Worm (Caenorhabditis elegans): ENCODE measurements around the gene dhs-16.
A peak's percentile ranks its signal among the peaks of the same experiment; 100 is the strongest.

The dhs-16 gene

ce11 chrV:6033512-6033911, 50.0 kb downstream of the dhs-16 start (continued):
- TF ChIP-seq hlh-4 (tag; optimal IDR thresholded peaks at IDR 0.05) = no peak
- no peak for TF ChIP-seq elt-2 (tag; optimal IDR thresholded peaks at IDR 0.05)
- TF ChIP-seq nhr-237 (tag; optimal IDR thresholded peaks at IDR 0.05) = no peak
- TF ChIP-seq ceh-8 (GFP tag; optimal IDR thresholded peaks at IDR 0.05) = no peak
- no peak for TF ChIP-seq hpl-2 (GFP tag; optimal IDR thresholded peaks at IDR 0.05)
- TF ChIP-seq skn-1 (tag; optimal IDR thresholded peaks at IDR 0.05) = no peak
- TF ChIP-seq fkh-10 (GFP tag; optimal IDR thresholded peaks at IDR 0.05) = peak; percentile 26
- TF ChIP-seq elt-3 (tag; optimal IDR thresholded peaks at IDR 0.05) = no peak
- TF ChIP-seq hlh-17 (GFP tag; optimal IDR thresholded peaks at IDR 0.05; ENCODE audit: borderline replicate concordance) = no peak
- TF ChIP-seq nhr-12 (tag; optimal IDR thresholded peaks at IDR 0.05) = no peak
- TF ChIP-seq pax-3 (tag; optimal IDR thresholded peaks at IDR 0.05) = no peak

DNA sequence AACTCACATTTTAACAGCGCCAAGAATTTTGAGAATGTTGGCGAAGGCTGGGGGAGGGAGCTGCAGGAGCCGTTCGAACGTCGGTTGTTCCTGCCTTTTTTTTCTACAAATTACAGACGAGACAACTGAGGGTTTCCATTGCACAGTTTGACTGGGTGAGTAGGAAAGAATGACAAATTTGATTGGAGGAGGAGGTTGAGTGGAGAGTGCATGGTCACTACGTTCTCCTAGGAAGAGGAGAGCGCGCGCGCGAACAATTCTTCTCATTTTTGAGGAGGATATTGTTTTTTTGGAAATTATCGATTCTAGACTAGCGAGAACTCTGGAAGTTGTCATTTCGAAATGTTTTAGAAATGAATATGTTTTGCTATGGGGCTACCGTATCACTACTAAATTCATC, 51.2 kb downstream of the dhs-16 start, which contains the start of gene dhs-17:
Gene dhs-17, minus strand, starts transcription at position 101 of the 400 bp plus-strand sequence.
- TF ChIP-seq nhr-20 (tag; optimal IDR thresholded peaks at IDR 0.05) = no peak
- no peak for TF ChIP-seq hlh-4 (tag; optimal IDR thresholded peaks at IDR 0.05)
- no peak for TF ChIP-seq nhr-12 (tag; optimal IDR thresholded peaks at IDR 0.05)

All from whole organism, L1 larva.